Fruit fly (Drosophila melanogaster): ENCODE results near the gene CG46339.
A peak's percentile ranks its signal among the peaks of the same experiment; 100 is the strongest.

Gene CG46339

DNA sequence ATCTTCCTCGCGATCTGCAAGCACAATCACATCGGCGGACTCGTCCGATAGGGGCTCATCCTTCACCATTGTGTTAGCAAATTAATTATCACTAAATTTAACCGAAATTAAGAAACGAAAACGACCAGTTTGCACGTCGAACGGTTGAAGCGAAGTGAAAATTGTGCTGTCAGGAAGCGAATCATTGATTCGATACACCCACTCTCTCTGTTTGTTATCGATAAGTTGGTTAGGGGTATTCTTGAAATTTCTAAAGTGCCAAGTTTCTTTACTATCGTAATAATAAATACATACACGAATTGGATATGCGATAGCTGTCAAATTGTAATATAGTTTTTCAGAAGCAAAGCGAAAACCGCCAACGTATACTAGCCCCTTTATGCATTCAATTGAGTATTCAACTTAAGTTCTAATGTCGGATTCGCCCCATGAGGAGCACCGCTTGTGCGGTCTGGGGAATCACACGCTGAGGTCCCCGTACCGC, 40.0 kb upstream of the CG46339 start, which contains the start of gene Rb97D (continued):
- TF ChIP-seq CG13775 (GFP tag; optimal IDR thresholded peaks at IDR 0.05) (peak; percentile 44), Xbp1 (GFP tag; optimal IDR thresholded peaks at IDR 0.05) (peak; percentile 77), chn (GFP tag; optimal IDR thresholded peaks at IDR 0.05) (peak; percentile 47), PHDP (tag; optimal IDR thresholded peaks at IDR 0.05) (peak; percentile 71), CG8359 (GFP tag; optimal IDR thresholded peaks at IDR 0.05; ENCODE audit: borderline replicate concordance) (peak; percentile 15), nerfin-2 (GFP tag; IDR thresholded peaks at IDR 0.05; ENCODE audit: partially characterized antibody) (peak; percentile 57), Optix (GFP tag; IDR thresholded peaks at IDR 0.05) (peak; percentile 52; the same call in 1 of the 3 replicates), Nf-YA (GFP tag; IDR thresholded peaks at IDR 0.05) (no peak), Xrp1 (GFP tag; IDR thresholded peaks at IDR 0.05) (peak; percentile 78), dpn (GFP tag; optimal IDR thresholded peaks at IDR 0.05) (peak; percentile 74 to 77), da (GFP tag; optimal IDR thresholded peaks at IDR 0.05) (no peak), fu2 (GFP tag; optimal IDR thresholded peaks at IDR 0.05) (peak; percentile 43), cg (GFP tag; optimal IDR thresholded peaks at IDR 0.05) (peak; percentile 50), gcm2 (GFP tag; optimal IDR thresholded peaks at IDR 0.05) (no peak), cato (GFP tag; optimal IDR thresholded peaks at IDR 0.05; ENCODE audit: borderline replicate concordance) (no peak), CG11398 (GFP tag; optimal IDR thresholded peaks at IDR 0.05) (peak; percentile 38), CG3407 (GFP tag; optimal IDR thresholded peaks at IDR 0.05) (peak; percentile 10), HLH54F (GFP tag; optimal IDR thresholded peaks at IDR 0.05) (peak; percentile 75), bcd (GFP tag; optimal IDR thresholded peaks at IDR 0.05) (peak; percentile 54), CG11085 (GFP tag; IDR thresholded peaks at IDR 0.05) (peak; percentile 61; the same call in 1 of the 2 replicates), Hr3 (GFP tag; optimal IDR thresholded peaks at IDR 0.05) (peak; percentile 65), CG11723 (GFP tag; optimal IDR thresholded peaks at IDR 0.05) (peak; percentile 26), CG30020 (tag; optimal IDR thresholded peaks at IDR 0.05) (peak; percentile 65), CG4820 (GFP tag; optimal IDR thresholded peaks at IDR 0.05) (peak; percentile 62), CG30431 (GFP tag; optimal IDR thresholded peaks at IDR 0.05) (no peak), CG12769 (tag; optimal IDR thresholded peaks at IDR 0.05) (peak; percentile 75), fd3F (GFP tag; optimal IDR thresholded peaks at IDR 0.05) (peak; percentile 38), Hey (tag; optimal IDR thresholded peaks at IDR 0.05) (peak; percentile 15), Doc2 (GFP tag; IDR thresholded peaks at IDR 0.05) (no peak), jing (GFP tag; optimal IDR thresholded peaks at IDR 0.05) (peak; percentile 5), trh (GFP tag; optimal IDR thresholded peaks at IDR 0.05) (peak; percentile 12), CG6254 (GFP tag; optimal IDR thresholded peaks at IDR 0.05) (no peak), NC2α (GFP tag; optimal IDR thresholded peaks at IDR 0.05) (no peak), CG7372 (GFP tag; IDR thresholded peaks at IDR 0.05) (0 out of 2 replicates have a peak, but pooled peaks have one; percentile 6), Oaz (GFP tag; IDR thresholded peaks at IDR 0.05) (no peak), row (GFP tag; IDR thresholded peaks at IDR 0.05) (peak; percentile 91), CG17829 (tag; optimal IDR thresholded peaks at IDR 0.05) (peak; percentile 78), D19B (GFP tag; optimal IDR thresholded peaks at IDR 0.05) (no peak), ci (GFP tag; IDR thresholded peaks at IDR 0.05) (peak; percentile 87), toy (GFP tag; IDR thresholded peaks at IDR 0.05) (no peak), CG1647 (GFP tag; optimal IDR thresholded peaks at IDR 0.05) (peak; percentile 54), amos (GFP tag; IDR thresholded peaks at IDR 0.05; ENCODE audit: partially characterized antibody) (peak; percentile 82), tap (tag; optimal IDR thresholded peaks at IDR 0.05) (peak; percentile 14), caup (GFP tag; optimal IDR thresholded peaks at IDR 0.05; ENCODE audit: severe bottlenecking) (peak; percentile 78), Fer2 (tag; optimal IDR thresholded peaks at IDR 0.05) (peak; percentile 69), pho (GFP tag; optimal IDR thresholded peaks at IDR 0.05) (peak; percentile 58), ranshi (GFP tag; IDR thresholded peaks at IDR 0.05) (peak; percentile 50), CG9932 (GFP tag; IDR thresholded peaks at IDR 0.05) (peak; percentile 84), CG13287 (GFP tag; IDR thresholded peaks at IDR 0.05; ENCODE audit: partially characterized antibody) (peak; percentile 92), crp (GFP tag; optimal IDR thresholded peaks at IDR 0.05) (peak in 1 of 2 experiments; percentile 55)
